Fruit fly (Drosophila melanogaster) whole organism, adult: ENCODE measurements around the gene CG12035.

Experiments used
- CG11617 ChIP-seq: fragments of 200-800 bp; sonication (Bioruptor generic); optimal IDR thresholded peaks from 2 replicates; lab custom pipeline; 2017; ENCODE audit warnings: mild to moderate bottlenecking, missing biosample characterization, missing genetic modification reagents, missing genetic modification characterization
- CG12768 ChIP-seq: fragments of 200-800 bp; sonication (Bioruptor generic); optimal IDR thresholded peaks from 2 replicates; lab custom pipeline; 2017; ENCODE audit warnings: missing biosample characterization, missing genetic modification characterization, mild to moderate bottlenecking, moderate library complexity, missing genetic modification reagents
- CG14711 ChIP-seq: fragments of 200-800 bp; sonication (Bioruptor generic); optimal IDR thresholded peaks from 2 replicates; lab custom pipeline; 2018; ENCODE audit warnings: missing biosample characterization, mild to moderate bottlenecking, missing genetic modification characterization, moderate library complexity
- CG33017 ChIP-seq: fragments of 200-800 bp; sonication (Bioruptor generic); optimal IDR thresholded peaks from 2 replicates; lab custom pipeline; 2018; ENCODE audit warnings: missing biosample characterization, mild to moderate bottlenecking, missing genetic modification characterization, moderate library complexity
- CG7101 ChIP-seq: fragments of 200-800 bp; sonication (Bioruptor generic); optimal IDR thresholded peaks from 2 replicates; lab custom pipeline; 2018; ENCODE audit warnings: missing biosample characterization, mild to moderate bottlenecking, missing genetic modification characterization, moderate library complexity
- Crg-1 ChIP-seq: fragments of 200-800 bp; sonication (Bioruptor generic); optimal IDR thresholded peaks from 2 replicates; lab custom pipeline; 2016; ENCODE audit warnings: missing biosample characterization, missing genetic modification characterization
- Hr96 ChIP-seq: fragments of 200-800 bp; sonication (Bioruptor generic); optimal IDR thresholded peaks from 2 replicates; lab custom pipeline; 2016; ENCODE audit warnings: missing biosample characterization, missing genetic modification characterization
- Mnt ChIP-seq: fragments of 200-800 bp; sonication (Bioruptor generic); optimal IDR thresholded peaks from 2 replicates; lab custom pipeline; 2016; ENCODE audit warnings: missing biosample characterization, mild to moderate bottlenecking, missing genetic modification characterization
- cic ChIP-seq: fragments of 200-800 bp; sonication (Bioruptor generic); optimal IDR thresholded peaks from 2 replicates; lab custom pipeline; 2017; ENCODE audit warnings: missing biosample characterization, mild to moderate bottlenecking, missing genetic modification characterization, moderate library complexity
- cnc ChIP-seq, 2 experiments: fragments of >200 bp; optimal IDR thresholded peaks; 2 replicates each; lab custom pipeline; 2017
- kay ChIP-seq: fragments of 200-800 bp; sonication (Bioruptor generic); peaks from one replicate; lab custom pipeline; 2016; ENCODE audit warnings: missing biosample characterization, missing genetic modification characterization, borderline replicate concordance
- ovo ChIP-seq: fragments of 200-800 bp; sonication (Bioruptor generic); optimal IDR thresholded peaks from 2 replicates; lab custom pipeline; 2016; ENCODE audit warnings: missing biosample characterization, missing genetic modification characterization
- tj ChIP-seq: fragments of 200-800 bp; sonication (Bioruptor generic); optimal IDR thresholded peaks from 3 replicates; lab custom pipeline; 2017; ENCODE audit warnings: missing biosample characterization, mild to moderate bottlenecking, missing genetic modification characterization, moderate library complexity
- toe ChIP-seq: fragments of 200-800 bp; sonication (Bioruptor generic); optimal IDR thresholded peaks from 2 replicates; lab custom pipeline; 2016; ENCODE audit warnings: missing biosample characterization, missing genetic modification characterization

DNA sequence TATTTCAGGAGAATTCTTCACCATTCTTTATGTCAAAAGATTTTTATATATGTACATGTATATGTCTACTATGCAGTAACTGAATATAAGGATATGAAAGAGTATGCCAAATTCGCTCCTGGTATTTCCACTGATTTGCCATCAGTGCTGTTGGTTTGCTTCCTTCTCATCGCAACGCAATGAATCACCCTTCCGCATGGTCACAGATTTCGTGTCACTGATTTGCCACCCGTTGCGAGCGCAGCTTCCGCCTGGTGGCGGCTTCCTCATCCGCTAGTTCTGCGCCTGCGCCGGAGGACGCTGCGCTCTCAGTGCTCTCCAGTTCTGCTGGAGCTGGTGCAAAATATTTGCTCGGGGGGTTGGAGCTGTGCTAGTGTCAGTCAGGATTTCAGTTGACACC is 24.0 kb downstream of the CG12035 start:
- TF ChIP-seq Mnt (GFP tag; lab: Kevin White, UChicago), result no peak
- TF ChIP-seq CG11617 (GFP tag; lab: Kevin White, UChicago), result no peak
- TF ChIP-seq cnc (optimal IDR thresholded peaks at IDR 0.05; lab: Kevin White, UChicago), result no peak
- TF ChIP-seq Hr96 (GFP tag; lab: Kevin White, UChicago), result no peak
- no peak for TF ChIP-seq CG12768
- TF ChIP-seq CG33017 (tag; lab: Kevin White, UChicago), result no peak
- TF ChIP-seq toe (GFP tag; lab: Kevin White, UChicago), result no peak
- TF ChIP-seq CG14711 (tag; lab: Kevin White, UChicago), result no peak
- no peak for TF ChIP-seq Crg-1
- TF ChIP-seq CG7101 (tag; lab: Kevin White, UChicago), result no peak
- no peak for TF ChIP-seq ovo
- no peak for TF ChIP-seq tj
- TF ChIP-seq kay (GFP tag; lab: Kevin White, UChicago), result no peak
- no peak for TF ChIP-seq cic (GFP tag; lab: Kevin White, UChicago)
